Worm (Caenorhabditis elegans): ENCODE data around the gene ost-1.

DNA sequence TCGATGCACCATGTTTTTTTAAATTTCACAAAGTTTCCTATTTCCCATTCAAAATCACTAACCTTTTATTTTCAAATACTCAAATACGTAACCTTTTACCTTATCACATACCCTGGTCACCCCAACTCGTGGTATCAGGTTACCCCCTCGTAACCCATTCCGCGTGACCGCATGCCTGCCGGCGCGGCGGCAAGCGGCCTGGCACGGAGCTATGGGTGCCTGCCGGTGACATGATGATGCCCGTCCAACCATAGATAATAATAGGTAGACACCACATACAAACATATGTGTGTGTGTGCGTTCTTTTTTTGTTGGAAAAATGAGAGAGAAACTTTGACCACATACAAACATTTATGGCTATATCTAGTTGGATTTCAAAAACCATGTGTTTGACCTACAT is 41.6 kb upstream of the ost-1 start:
- TF ChIP-seq ztf-11 (tag; optimal IDR thresholded peaks at IDR 0.05): no peak
- no peak for TF ChIP-seq unc-39 (tag; optimal IDR thresholded peaks at IDR 0.05)
- no peak for TF ChIP-seq nhr-10 (tag; optimal IDR thresholded peaks at IDR 0.05)
- TF ChIP-seq R02D3.7 (tag; optimal IDR thresholded peaks at IDR 0.05): no peak
- no peak for TF ChIP-seq snpc-4 (tag; optimal IDR thresholded peaks at IDR 0.05)
- no peak for TF ChIP-seq fos-1 (tag; optimal IDR thresholded peaks at IDR 0.05)
- TF ChIP-seq ceh-82 (tag; optimal IDR thresholded peaks at IDR 0.05): no peak
- TF ChIP-seq lin-13 (GFP tag; optimal IDR thresholded peaks at IDR 0.05): no peak
- no peak for TF ChIP-seq nhr-6 (tag; optimal IDR thresholded peaks at IDR 0.05)
- no peak for TF ChIP-seq aly-2 (tag; optimal IDR thresholded peaks at IDR 0.05)
- no peak for TF ChIP-seq mab-5 (tag; optimal IDR thresholded peaks at IDR 0.05)
- no peak for TF ChIP-seq skn-1 (tag; optimal IDR thresholded peaks at IDR 0.05)
- TF ChIP-seq ama-1 (optimal IDR thresholded peaks at IDR 0.05): no peak
